Fruit fly (Drosophila melanogaster) whole organism, embryonic: ENCODE data around the gene Claspin.

Experiments used
- Aef1 ChIP-seq: fragments of 200-800 bp; sonication (Bioruptor generic); IDR thresholded peaks from 3 replicates; pipeline ENCODE4 v1.3.6; 2022; ENCODE audit warnings: missing biosample characterization, missing genetic modification characterization
- Atf-2 ChIP-seq: fragments of 200-800 bp; sonication (Bioruptor generic); optimal IDR thresholded peaks from 2 replicates; lab custom pipeline; 2016; ENCODE audit warnings: missing biosample characterization, missing genetic modification characterization
- Awh ChIP-seq: fragments of 200-800 bp; sonication (Bioruptor generic); IDR thresholded peaks from 2 replicates; pipeline ENCODE4, ENCODE4 v1.3.6; 2022; ENCODE audit warnings: missing biosample characterization, missing genetic modification characterization
- B-H1 ChIP-seq: fragments of 200-800 bp; sonication (Bioruptor generic); IDR thresholded peaks from 3 replicates; pipeline ENCODE4 v1.3.6; 2022; ENCODE audit warnings: missing biosample characterization, missing genetic modification characterization
- BEAF-32 ChIP-seq: fragments of 200-800 bp; sonication (Bioruptor generic); optimal IDR thresholded peaks from 3 replicates; lab custom pipeline; 2017; ENCODE audit warnings: missing biosample characterization, missing genetic modification characterization, mild to moderate bottlenecking, moderate library complexity, missing genetic modification reagents
- Bteb2 ChIP-seq: fragments of 200-800 bp; sonication (Bioruptor generic); optimal IDR thresholded peaks from 2 replicates; lab custom pipeline; 2016; ENCODE audit warnings: missing biosample characterization, missing genetic modification characterization
- CG10267 ChIP-seq: fragments of 200-800 bp; sonication (Bioruptor generic); optimal IDR thresholded peaks from 2 replicates; lab custom pipeline; 2018; ENCODE audit warnings: missing biosample characterization, mild to moderate bottlenecking, missing genetic modification characterization, moderate library complexity
- CG10366 ChIP-seq: fragments of 200-800 bp; sonication (Bioruptor generic); IDR thresholded peaks from 2 replicates; pipeline ENCODE4 v1.3.6; 2022; ENCODE audit warnings: missing biosample characterization, missing genetic modification characterization
- CG10462 ChIP-seq: fragments of 200-800 bp; sonication (Bioruptor generic); optimal IDR thresholded peaks from 2 replicates; lab custom pipeline; 2016; ENCODE audit warnings: missing biosample characterization, missing genetic modification characterization
- CG12769 ChIP-seq: fragments of 200-800 bp; sonication (Bioruptor generic); optimal IDR thresholded peaks from 2 replicates; lab custom pipeline; 2019; ENCODE audit warnings: missing biosample characterization, mild to moderate bottlenecking, missing genetic modification characterization, moderate library complexity
- CG13624 ChIP-seq: fragments of 200-800 bp; sonication (Bioruptor generic); optimal IDR thresholded peaks from 2 replicates; lab custom pipeline; 2016; ENCODE audit warnings: missing biosample characterization, missing genetic modification characterization
- CG14710 ChIP-seq: fragments of 200-800 bp; sonication (Bioruptor generic); optimal IDR thresholded peaks from 3 replicates; lab custom pipeline; 2019; ENCODE audit warnings: missing biosample characterization, mild to moderate bottlenecking, missing genetic modification characterization, moderate library complexity
- CG1792 ChIP-seq: fragments of 200-800 bp; sonication (Bioruptor generic); optimal IDR thresholded peaks from 2 replicates; lab custom pipeline; 2016; ENCODE audit warnings: missing biosample characterization, missing genetic modification characterization
- CG1832 ChIP-seq: fragments of 200-800 bp; sonication (Bioruptor generic); optimal IDR thresholded peaks from 2 replicates; lab custom pipeline; 2017; ENCODE audit warnings: missing biosample characterization, mild to moderate bottlenecking, missing genetic modification characterization, inconsistent platforms
- CG2116 ChIP-seq: fragments of 200-800 bp; sonication (Bioruptor generic); optimal IDR thresholded peaks from 3 replicates; lab custom pipeline; 2018; ENCODE audit warnings: missing biosample characterization, mild to moderate bottlenecking, missing genetic modification characterization
- CG2120 ChIP-seq: fragments of 200-800 bp; sonication (Bioruptor generic); optimal IDR thresholded peaks from 3 replicates; lab custom pipeline; 2016; ENCODE audit warnings: missing biosample characterization, missing genetic modification characterization
- CG3065 ChIP-seq: fragments of 200-800 bp; sonication (Bioruptor generic); optimal IDR thresholded peaks from 2 replicates; lab custom pipeline; 2016; ENCODE audit warnings: missing biosample characterization, missing genetic modification characterization
- CG43689 ChIP-seq: fragments of 200-800 bp; sonication (Bioruptor generic); IDR thresholded peaks from 2 replicates; pipeline ENCODE4 v1.3.6; 2022; ENCODE audit warnings: missing biosample characterization, missing genetic modification characterization
- CG7786 ChIP-seq: fragments of 200-800 bp; sonication (Bioruptor generic); optimal IDR thresholded peaks from 2 replicates; lab custom pipeline; 2016; ENCODE audit warnings: missing biosample characterization, missing genetic modification characterization
- CG8281 ChIP-seq: fragments of 200-800 bp; sonication (Bioruptor generic); optimal IDR thresholded peaks from 2 replicates; lab custom pipeline; 2018; ENCODE audit warnings: missing biosample characterization, mild to moderate bottlenecking, missing genetic modification characterization, moderate library complexity
- CG9609 ChIP-seq: fragments of 200-800 bp; sonication (Bioruptor generic); optimal IDR thresholded peaks from 3 replicates; lab custom pipeline; 2016; ENCODE audit warnings: missing biosample characterization, missing genetic modification characterization
- Dek ChIP-seq: fragments of 200-800 bp; sonication (Bioruptor generic); optimal IDR thresholded peaks from 3 replicates; lab custom pipeline; 2019; ENCODE audit warnings: missing biosample characterization, mild to moderate bottlenecking, missing genetic modification characterization, moderate library complexity
- E2f1 ChIP-seq: fragments of 200-800 bp; sonication (Bioruptor generic); IDR thresholded peaks from 2 replicates; pipeline ENCODE4 v1.3.6; 2022; ENCODE audit warnings: missing biosample characterization, missing genetic modification characterization
- H2.0 ChIP-seq: fragments of 200-800 bp; sonication (Bioruptor generic); IDR thresholded peaks from 2 replicates; pipeline ENCODE4 v1.3.6; 2022; ENCODE audit warnings: missing biosample characterization, missing genetic modification characterization
- HLH3B ChIP-seq: fragments of 200-800 bp; sonication (Bioruptor generic); IDR thresholded peaks from 2 replicates; pipeline ENCODE4 v1.3.6; 2022; ENCODE audit warnings: missing biosample characterization, missing genetic modification characterization
- MESR4 ChIP-seq: fragments of 200-800 bp; sonication (Bioruptor generic); optimal IDR thresholded peaks from 2 replicates; lab custom pipeline; 2018; ENCODE audit warnings: missing biosample characterization, mild to moderate bottlenecking, missing genetic modification characterization, moderate library complexity
- Mad ChIP-seq: fragments of 200-800 bp; sonication (Bioruptor generic); optimal IDR thresholded peaks from 2 replicates; lab custom pipeline; 2016; ENCODE audit warnings: missing biosample characterization, missing genetic modification characterization
- Med ChIP-seq: fragments of 200-800 bp; sonication (Bioruptor generic); peaks from one replicate; lab custom pipeline; 2016; ENCODE audit warnings: missing biosample characterization, missing genetic modification characterization, mild to moderate bottlenecking, inconsistent platforms, moderate library complexity
- Meics ChIP-seq: fragments of 200-800 bp; sonication (Bioruptor generic); optimal IDR thresholded peaks from 2 replicates; lab custom pipeline; 2017; ENCODE audit warnings: missing biosample characterization, mild to moderate bottlenecking, missing genetic modification characterization
- Mes4 ChIP-seq: fragments of 200-800 bp; sonication (Bioruptor generic); optimal IDR thresholded peaks from 2 replicates; lab custom pipeline; 2016; ENCODE audit warnings: missing biosample characterization, missing genetic modification characterization
- NFAT ChIP-seq: fragments of 200-800 bp; sonication (Bioruptor generic); IDR thresholded peaks from 2 replicates; pipeline ENCODE4 v1.3.6; 2022; ENCODE audit warnings: missing biosample characterization, missing genetic modification characterization
- Ptx1 ChIP-seq: fragments of 200-800 bp; sonication (Bioruptor generic); IDR thresholded peaks from 2 replicates; pipeline ENCODE4 v1.3.6; 2022; ENCODE audit warnings: missing biosample characterization, missing genetic modification characterization
- Rx ChIP-seq: fragments of 200-800 bp; sonication (Bioruptor generic); IDR thresholded peaks from 2 replicates; pipeline ENCODE4 v1.3.6; 2022; ENCODE audit warnings: missing biosample characterization, missing genetic modification characterization
- Tbp ChIP-seq: fragments of >200 bp; optimal IDR thresholded peaks from 2 replicates; lab custom pipeline; 2018; ENCODE audit warnings: missing biosample characterization, missing genetic modification characterization
- Xbp1 ChIP-seq: fragments of 200-800 bp; sonication (Bioruptor generic); optimal IDR thresholded peaks from 3 replicates; lab custom pipeline; 2016; ENCODE audit warnings: missing biosample characterization, mild to moderate bottlenecking, missing genetic modification characterization
- aop ChIP-seq: fragments of 200-800 bp; sonication (Bioruptor generic); IDR thresholded peaks from 2 replicates; pipeline ENCODE4 v1.3.6; 2022; ENCODE audit warnings: missing biosample characterization, missing genetic modification characterization
- chn ChIP-seq: fragments of 200-800 bp; sonication (Bioruptor generic); optimal IDR thresholded peaks from 2 replicates; lab custom pipeline; 2016; ENCODE audit warnings: missing biosample characterization, missing genetic modification characterization
- dati ChIP-seq: fragments of 200-800 bp; sonication (Bioruptor generic); IDR thresholded peaks from 2 replicates; pipeline ENCODE4 v1.3.6; 2022; ENCODE audit warnings: missing biosample characterization, missing genetic modification characterization
- disco-r ChIP-seq: fragments of 200-800 bp; sonication (Bioruptor generic); optimal IDR thresholded peaks from 2 replicates; lab custom pipeline; 2016; ENCODE audit warnings: missing biosample characterization, missing genetic modification characterization
- gfzf ChIP-seq: fragments of 200-800 bp; sonication (Bioruptor generic); optimal IDR thresholded peaks from 2 replicates; lab custom pipeline; 2016; ENCODE audit warnings: missing biosample characterization, mild to moderate bottlenecking, missing genetic modification characterization, moderate library complexity
- grau ChIP-seq: fragments of 200-800 bp; optimal IDR thresholded peaks from 3 replicates; lab custom pipeline; 2019; ENCODE audit warnings: missing biosample characterization, mild to moderate bottlenecking, missing genetic modification characterization, moderate library complexity
- gsb-n ChIP-seq: fragments of 200-800 bp; sonication (Bioruptor generic); optimal IDR thresholded peaks from 3 replicates; lab custom pipeline; 2018; ENCODE audit warnings: missing biosample characterization, mild to moderate bottlenecking, missing genetic modification characterization
- hkb ChIP-seq, 2 experiments: fragments of 200-800 bp in 1 of 2; fragments of >200 bp in 1 of 2; sonication (Bioruptor generic) in 1 of 2; IDR thresholded peaks in 1 of 2; optimal IDR thresholded peaks in 1 of 2; 2 replicates each; pipeline versions ENCODE4 v1.3.6 to Lab custom; 2017 to 2022; ENCODE audit warnings: missing biosample characterization in 1 of 2, missing genetic modification characterization in 1 of 2
- hth ChIP-seq: fragments of >200 bp; optimal IDR thresholded peaks from 2 replicates; lab custom pipeline; 2017; ENCODE audit warnings: inconsistent platforms
- lab ChIP-seq: fragments of 200-800 bp; sonication (Bioruptor generic); optimal IDR thresholded peaks from 3 replicates; lab custom pipeline; 2017; ENCODE audit warnings: missing biosample characterization, missing genetic modification characterization, mild to moderate bottlenecking, moderate library complexity, missing genetic modification reagents
- lov ChIP-seq, 2 experiments: fragments of 200-800 bp in 1 of 2; fragments of >200 bp in 1 of 2; sonication (Bioruptor generic) in 1 of 2; IDR thresholded peaks in 1 of 2; optimal IDR thresholded peaks in 1 of 2; 2 replicates in 1 of 2; 3 replicates in 1 of 2; pipeline versions ENCODE4 v1.3.6 to Lab custom; 2017 to 2022; ENCODE audit warnings: missing biosample characterization in 1 of 2, missing genetic modification characterization in 1 of 2
- nom ChIP-seq: fragments of 200-800 bp; sonication (Bioruptor generic); optimal IDR thresholded peaks from 2 replicates; lab custom pipeline; 2017; ENCODE audit warnings: missing biosample characterization, missing genetic modification characterization, mild to moderate bottlenecking, moderate library complexity, missing genetic modification reagents
- pho ChIP-seq: fragments of 200-800 bp; sonication (Bioruptor generic); optimal IDR thresholded peaks from 2 replicates; lab custom pipeline; 2016; ENCODE audit warnings: missing biosample characterization, missing genetic modification characterization
- row ChIP-seq: fragments of 200-800 bp; sonication (Bioruptor generic); IDR thresholded peaks from 3 replicates; pipeline ENCODE4 v1.3.6; 2022; ENCODE audit warnings: missing biosample characterization, missing genetic modification characterization
- sens ChIP-seq: fragments of 200-800 bp; sonication (Bioruptor generic); peaks from one replicate; lab custom pipeline; 2016; ENCODE audit warnings: missing biosample characterization, missing genetic modification characterization
- slou ChIP-seq: fragments of 200-800 bp; sonication (Bioruptor generic); optimal IDR thresholded peaks from 3 replicates; lab custom pipeline; 2016; ENCODE audit warnings: missing biosample characterization, missing genetic modification characterization

The Claspin gene

dm6 chr3L:4313299-4313698 lies at the start of gene Claspin (continued):
- TF ChIP-seq Tbp: no peak
- no peak for TF ChIP-seq Meics (GFP tag; lab: Kevin White, UChicago)
- TF ChIP-seq CG1792 (GFP tag; lab: Kevin White, UChicago): no peak
- TF ChIP-seq Awh (GFP tag; lab: Robert Waterston, UW): no peak; the same call in 1 of the 2 replicates
- peak; percentile 47 for TF ChIP-seq CG10462 (GFP tag; lab: Kevin White, UChicago)
- TF ChIP-seq hth (lab: Kevin White, UChicago): no peak
- TF ChIP-seq Mes4 (GFP tag; lab: Kevin White, UChicago): no peak
- peak; percentile 88 for TF ChIP-seq sens (GFP tag; lab: Kevin White, UChicago)
- no peak for TF ChIP-seq Atf-2 (GFP tag; lab: Kevin White, UChicago)
- no peak for TF ChIP-seq hkb (optimal IDR thresholded peaks at IDR 0.05; lab: Kevin White, UChicago)
- peak; percentile 20 for TF ChIP-seq hkb (GFP tag; IDR thresholded peaks at IDR 0.05; lab: Robert Waterston, UW)
- peak; percentile 66; the same call in 1 of the 2 replicates for TF ChIP-seq E2f1
- TF ChIP-seq disco-r (GFP tag; lab: Kevin White, UChicago): no peak
- TF ChIP-seq row (GFP tag; lab: Robert Waterston, UW): no peak
- 0 out of 3 replicates have a peak, but pooled peaks have one; percentile 21 for TF ChIP-seq Aef1
- peak; percentile 62 for TF ChIP-seq CG7786
- TF ChIP-seq HLH3B (GFP tag; lab: Robert Waterston, UW): no peak
- TF ChIP-seq CG9609 (GFP tag; lab: Kevin White, UChicago): peak; percentile 23
- TF ChIP-seq CG2116 (GFP tag; lab: Kevin White, UChicago): peak; percentile 34
- TF ChIP-seq CG43689 (GFP tag; lab: Robert Waterston, UW): no peak
- peak; percentile 30 for TF ChIP-seq BEAF-32
- peak; percentile 26 for TF ChIP-seq Bteb2 (GFP tag; lab: Kevin White, UChicago)
- TF ChIP-seq CG10267 (tag; lab: Kevin White, UChicago): peak; percentile 95
- peak; percentile 13; the same call in 1 of the 2 replicates for TF ChIP-seq CG10366 (GFP tag; lab: Robert Waterston, UW)
- TF ChIP-seq MESR4 (GFP tag; lab: Kevin White, UChicago): peak; percentile 42
- peak; percentile 53 for TF ChIP-seq pho (GFP tag; lab: Kevin White, UChicago)
- TF ChIP-seq nom (GFP tag; lab: Kevin White, UChicago): no peak
- TF ChIP-seq NFAT: peak; percentile 31; the same call in 1 of the 2 replicates
- peak; percentile 34 for TF ChIP-seq CG3065 (GFP tag; lab: Kevin White, UChicago)
- peak; percentile 32 for TF ChIP-seq grau (tag; lab: Kevin White, UChicago)
- peak; percentile 35 for TF ChIP-seq CG14710 (tag; lab: Kevin White, UChicago)
- peak; percentile 17; the same call in 1 of the 2 replicates for TF ChIP-seq H2.0 (GFP tag; lab: Robert Waterston, UW)
- TF ChIP-seq lov (optimal IDR thresholded peaks at IDR 0.05; lab: Kevin White, UChicago): no peak
- no peak for TF ChIP-seq lov (GFP tag; IDR thresholded peaks at IDR 0.05; lab: Robert Waterston, UW)
- TF ChIP-seq slou: peak; percentile 18
- TF ChIP-seq CG13624 (GFP tag; lab: Kevin White, UChicago): peak; percentile 61
- peak; percentile 41 for TF ChIP-seq chn (GFP tag; lab: Kevin White, UChicago)
- no peak for TF ChIP-seq CG8281
- TF ChIP-seq Xbp1: peak; percentile 52
- TF ChIP-seq Dek (tag; lab: Kevin White, UChicago): peak; percentile 45
- no peak for TF ChIP-seq aop
- TF ChIP-seq Ptx1 (GFP tag; lab: Robert Waterston, UW): peak; percentile 11; the same call in 1 of the 2 replicates
- peak; percentile 54 for TF ChIP-seq Mad (GFP tag; lab: Kevin White, UChicago)
- peak; percentile 95 for TF ChIP-seq Med
- TF ChIP-seq gfzf: peak; percentile 49
- TF ChIP-seq gsb-n (tag; lab: Kevin White, UChicago): no peak
- TF ChIP-seq dati: no peak
- TF ChIP-seq lab (GFP tag; lab: Kevin White, UChicago): peak; percentile 53
- peak; percentile 75 for TF ChIP-seq CG2120 (GFP tag; lab: Kevin White, UChicago)
- no peak for TF ChIP-seq Rx (GFP tag; lab: Robert Waterston, UW)
- TF ChIP-seq CG1832 (GFP tag; lab: Kevin White, UChicago): no peak
- TF ChIP-seq B-H1 (GFP tag; lab: Robert Waterston, UW): no peak
- peak; percentile 60 for TF ChIP-seq CG12769 (tag; lab: Kevin White, UChicago)
